Fruit fly (Drosophila melanogaster) whole organism, prepupa: ENCODE results near the gene Csl4.

Source experiments
- Blimp-1 ChIP-seq: fragments of 200-800 bp; sonication (Bioruptor generic); optimal IDR thresholded peaks from 3 replicates; lab custom pipeline; 2017; ENCODE audit warnings: missing biosample characterization, missing genetic modification characterization, mild to moderate bottlenecking, moderate library complexity, missing genetic modification reagents
- CG10631 ChIP-seq: fragments of 200-800 bp; sonication (Bioruptor generic); optimal IDR thresholded peaks from 2 replicates; lab custom pipeline; 2016; ENCODE audit warnings: missing biosample characterization, missing genetic modification characterization
- CG11294 ChIP-seq: fragments of 200-800 bp; sonication (Bioruptor generic); IDR thresholded peaks from 2 replicates; pipeline ENCODE4 v1.3.6; 2022; ENCODE audit warnings: missing biosample characterization, missing genetic modification characterization
- CG11762 ChIP-seq: fragments of 200-800 bp; sonication (Bioruptor generic); optimal IDR thresholded peaks from 3 replicates; lab custom pipeline; 2016; ENCODE audit warnings: missing biosample characterization, missing genetic modification characterization; ENCODE audit not compliant: insufficient read depth
- CG15336 ChIP-seq: fragments of 200-800 bp; sonication (Bioruptor generic); IDR thresholded peaks from 2 replicates; pipeline ENCODE4 v1.3.6; 2022; ENCODE audit warnings: missing biosample characterization, missing genetic modification characterization
- CG16779 ChIP-seq: fragments of 200-800 bp; sonication (Bioruptor generic); optimal IDR thresholded peaks from 3 replicates; lab custom pipeline; 2017; ENCODE audit warnings: missing biosample characterization, mild to moderate bottlenecking, missing genetic modification characterization
- CG3032 ChIP-seq: fragments of 200-800 bp; optimal IDR thresholded peaks from 2 replicates; lab custom pipeline; 2019; ENCODE audit warnings: missing biosample characterization, mild to moderate bottlenecking, missing genetic modification characterization, moderate library complexity
- CG32006 ChIP-seq: fragments of 200-800 bp; sonication (Bioruptor generic); optimal IDR thresholded peaks from 3 replicates; lab custom pipeline; 2017; ENCODE audit warnings: missing biosample characterization, mild to moderate bottlenecking, missing genetic modification characterization
- CG34406 ChIP-seq: fragments of 200-800 bp; sonication (Bioruptor generic); optimal IDR thresholded peaks from 3 replicates; lab custom pipeline; 2016; ENCODE audit warnings: missing biosample characterization, missing genetic modification characterization
- CG3919 ChIP-seq: fragments of 200-800 bp; sonication (Bioruptor generic); optimal IDR thresholded peaks from 3 replicates; lab custom pipeline; 2016; ENCODE audit warnings: missing biosample characterization, missing genetic modification characterization
- CG4318 ChIP-seq: fragments of 200-800 bp; sonication (Bioruptor generic); optimal IDR thresholded peaks from 3 replicates; lab custom pipeline; 2017; ENCODE audit warnings: missing biosample characterization, mild to moderate bottlenecking, missing genetic modification characterization
- CG6163 ChIP-seq: fragments of 200-800 bp; sonication (Bioruptor generic); IDR thresholded peaks from 3 replicates; pipeline ENCODE4 v1.3.6; 2022; ENCODE audit warnings: missing biosample characterization, missing genetic modification characterization
- CG6276 ChIP-seq: fragments of 200-800 bp; sonication (Bioruptor generic); optimal IDR thresholded peaks from 2 replicates; lab custom pipeline; 2017; ENCODE audit warnings: missing biosample characterization, mild to moderate bottlenecking, missing genetic modification characterization
- CG8119 ChIP-seq: fragments of 200-800 bp; sonication (Bioruptor generic); IDR thresholded peaks from 3 replicates; pipeline ENCODE4 v1.3.6; 2022; ENCODE audit warnings: missing biosample characterization, missing genetic modification characterization
- CG8632 ChIP-seq: fragments of 200-800 bp; sonication (Bioruptor generic); optimal IDR thresholded peaks from 3 replicates; lab custom pipeline; 2016; ENCODE audit warnings: missing biosample characterization, missing genetic modification characterization
- Eip75B ChIP-seq: fragments of 200-800 bp; sonication (Bioruptor generic); optimal IDR thresholded peaks from 3 replicates; lab custom pipeline; 2016; ENCODE audit warnings: missing biosample characterization, missing genetic modification characterization
- Eip93F ChIP-seq: fragments of 200-800 bp; sonication (Bioruptor generic); optimal IDR thresholded peaks from 2 replicates; lab custom pipeline; 2016; ENCODE audit warnings: missing biosample characterization, mild to moderate bottlenecking, missing genetic modification characterization
- Ets21C ChIP-seq: fragments of 200-800 bp; sonication (Bioruptor generic); optimal IDR thresholded peaks from 3 replicates; lab custom pipeline; 2016; ENCODE audit warnings: missing biosample characterization, missing genetic modification characterization
- Gug ChIP-seq: fragments of 200-800 bp; sonication (Bioruptor generic); IDR thresholded peaks from 2 replicates; pipeline ENCODE4 v1.3.6; 2022; ENCODE audit warnings: missing biosample characterization, missing genetic modification characterization
- Hr39 ChIP-seq: fragments of 200-800 bp; sonication (Bioruptor generic); optimal IDR thresholded peaks from 2 replicates; lab custom pipeline; 2016; ENCODE audit warnings: missing biosample characterization, missing genetic modification characterization
- Hr4 ChIP-seq: fragments of 200-800 bp; sonication (Bioruptor generic); optimal IDR thresholded peaks from 3 replicates; lab custom pipeline; 2016; ENCODE audit warnings: missing biosample characterization, missing genetic modification characterization
- Smox ChIP-seq: fragments of 200-800 bp; sonication (Bioruptor generic); optimal IDR thresholded peaks from 3 replicates; lab custom pipeline; 2016; ENCODE audit warnings: missing biosample characterization, missing genetic modification characterization
- Sox102F ChIP-seq: fragments of 200-800 bp; sonication (Bioruptor generic); optimal IDR thresholded peaks from 2 replicates; lab custom pipeline; 2016; ENCODE audit warnings: missing biosample characterization, mild to moderate bottlenecking, missing genetic modification characterization
- Sox14 ChIP-seq: fragments of 200-800 bp; sonication (Bioruptor generic); optimal IDR thresholded peaks from 3 replicates; lab custom pipeline; 2016; ENCODE audit warnings: missing biosample characterization, missing genetic modification characterization
- Sox15 ChIP-seq: fragments of 200-800 bp; sonication (Bioruptor generic); optimal IDR thresholded peaks from 3 replicates; lab custom pipeline; 2016; ENCODE audit warnings: missing biosample characterization, missing genetic modification characterization
- achi ChIP-seq: fragments of 200-800 bp; sonication (Bioruptor generic); optimal IDR thresholded peaks from 3 replicates; lab custom pipeline; 2016; ENCODE audit warnings: missing biosample characterization, missing genetic modification characterization
- acj6 ChIP-seq: fragments of 200-800 bp; sonication (Bioruptor generic); optimal IDR thresholded peaks from 3 replicates; lab custom pipeline; 2016; ENCODE audit warnings: missing biosample characterization, missing genetic modification characterization
- cyc ChIP-seq: fragments of 200-800 bp; sonication (Bioruptor generic); optimal IDR thresholded peaks from 3 replicates; lab custom pipeline; 2016; ENCODE audit warnings: missing biosample characterization, missing genetic modification characterization
- lz ChIP-seq: fragments of 200-800 bp; sonication (Bioruptor generic); optimal IDR thresholded peaks from 3 replicates; lab custom pipeline; 2016; ENCODE audit warnings: missing biosample characterization, missing genetic modification characterization
- net ChIP-seq: fragments of 200-800 bp; sonication (Bioruptor generic); optimal IDR thresholded peaks from 3 replicates; lab custom pipeline; 2016; ENCODE audit warnings: missing biosample characterization, missing genetic modification characterization
- pdm3 ChIP-seq: fragments of 200-800 bp; sonication (Bioruptor generic); optimal IDR thresholded peaks from 3 replicates; lab custom pipeline; 2016; ENCODE audit warnings: missing biosample characterization, missing genetic modification characterization
- spab ChIP-seq: fragments of 200-800 bp; sonication (Bioruptor generic); optimal IDR thresholded peaks from 2 replicates; lab custom pipeline; 2017; ENCODE audit warnings: missing biosample characterization, mild to moderate bottlenecking, missing genetic modification characterization, missing genetic modification reagents
- ss ChIP-seq, 2 experiments: fragments of 200-800 bp; sonication (Bioruptor generic); optimal IDR thresholded peaks; 2 replicates in 1 of 2; 3 replicates in 1 of 2; lab custom pipeline; 2017 to 2018; ENCODE audit warnings: mild to moderate bottlenecking in 2 of 2, missing biosample characterization in 2 of 2, missing genetic modification characterization in 2 of 2, moderate library complexity in 1 of 2
- topi ChIP-seq: fragments of 200-800 bp; sonication (Bioruptor generic); optimal IDR thresholded peaks from 3 replicates; lab custom pipeline; 2016; ENCODE audit warnings: missing biosample characterization, missing genetic modification characterization

Csl4 gene

dm6 chr2L:11155166-11155958, 32.0 kb upstream of the Csl4 start, which contains the start of gene CG6287 (continued):
- TF ChIP-seq CG6163 = peak; percentile 96
- TF ChIP-seq Blimp-1 (GFP tag; lab: Kevin White, UChicago) = peak; percentile 79
- TF ChIP-seq CG16779 = peak; percentile 73
- TF ChIP-seq Smox (GFP tag; lab: Kevin White, UChicago) = peak; percentile 95
- peak; percentile 96 for TF ChIP-seq acj6 (GFP tag; lab: Kevin White, UChicago)
- TF ChIP-seq Hr39 (GFP tag; lab: Kevin White, UChicago) = peak; percentile 96
- peak; percentile 97 for TF ChIP-seq CG3919 (GFP tag; lab: Kevin White, UChicago)
- peak; percentile 97 for TF ChIP-seq Gug (GFP tag; lab: Robert Waterston, UW)
- peak; percentile 95 for TF ChIP-seq achi (GFP tag; lab: Kevin White, UChicago)
- peak; percentile 90 for TF ChIP-seq CG8632 (GFP tag; lab: Kevin White, UChicago)
- TF ChIP-seq Eip75B (GFP tag; lab: Kevin White, UChicago) = peak; percentile 95
- peak; percentile 61 for TF ChIP-seq Eip93F (GFP tag; lab: Kevin White, UChicago)
- peak; percentile 93 for TF ChIP-seq CG11762 (GFP tag; lab: Kevin White, UChicago)

- no peak for TF ChIP-seq CG15336
- TF ChIP-seq CG11294 (GFP tag; lab: Robert Waterston, UW) = no peak
- TF ChIP-seq CG10631 (GFP tag; lab: Kevin White, UChicago) = no peak
- no peak for TF ChIP-seq net (GFP tag; lab: Kevin White, UChicago)
Observed at dm6 chr2L:11148969-11149368, 25.6 kb upstream of the Csl4 start, which contains the start of gene Gyc32E. Gene Gyc32E (minus strand): TSS chr2L:11149101.

dm6 chr2L:11145317-11145716, 21.9 kb upstream of the Csl4 start, which contains the start of gene CG31867:
Gene CG31867 (minus strand): TSS chr2L:11145417.
- no peak for TF ChIP-seq acj6 (GFP tag; lab: Kevin White, UChicago)
- TF ChIP-seq Sox15 = no peak
- no peak for TF ChIP-seq Sox14 (GFP tag; lab: Kevin White, UChicago)
- TF ChIP-seq Ets21C (GFP tag; lab: Kevin White, UChicago) = no peak
- no peak for TF ChIP-seq topi (GFP tag; lab: Kevin White, UChicago)
- TF ChIP-seq Sox102F (GFP tag; lab: Kevin White, UChicago) = no peak
- no peak for TF ChIP-seq spab (GFP tag; lab: Kevin White, UChicago)
- no peak for TF ChIP-seq lz (GFP tag; lab: Kevin White, UChicago)
- TF ChIP-seq CG3919 (GFP tag; lab: Kevin White, UChicago) = no peak
- no peak for TF ChIP-seq ss (GFP tag; optimal IDR thresholded peaks at IDR 0.05; lab: Kevin White, UChicago)
- no peak for TF ChIP-seq Hr4 (GFP tag; lab: Kevin White, UChicago)
- no peak for TF ChIP-seq CG4318
- TF ChIP-seq cyc (GFP tag; lab: Kevin White, UChicago) = no peak
- no peak for TF ChIP-seq CG34406 (GFP tag; lab: Kevin White, UChicago)
- TF ChIP-seq pdm3 = no peak

- TF ChIP-seq CG32006 = no peak
- no peak for TF ChIP-seq CG8119 (GFP tag; lab: Robert Waterston, UW)
- TF ChIP-seq CG6276 (GFP tag; lab: Kevin White, UChicago) = no peak
- TF ChIP-seq CG3032 (tag; lab: Kevin White, UChicago) = no peak
- TF ChIP-seq Hr39 (GFP tag; lab: Kevin White, UChicago) = no peak
- no peak for TF ChIP-seq Eip75B (GFP tag; lab: Kevin White, UChicago)
- no peak for TF ChIP-seq Sox102F (GFP tag; lab: Kevin White, UChicago)
- no peak for TF ChIP-seq Ets21C (GFP tag; lab: Kevin White, UChicago)
- TF ChIP-seq CG8632 (GFP tag; lab: Kevin White, UChicago) = no peak
- TF ChIP-seq CG16779 = no peak
- no peak for TF ChIP-seq Blimp-1 (GFP tag; lab: Kevin White, UChicago)
Observed at dm6 chr2L:11136093-11136492, 12.7 kb upstream of the Csl4 start, which contains the start of gene hgo. Gene hgo (plus strand): TSS chr2L:11136393.
